Worm (Caenorhabditis elegans) whole organism, L1 larva: ENCODE data around the gene F56D5.5.

Source experiments
- C04F5.9 ChIP-seq: sonication (generic microtip); optimal IDR thresholded peaks from 2 replicates; lab custom pipeline; 2016; ENCODE audit warnings: missing genetic modification characterization, missing compliant biosample characterization
- F16B12.6 ChIP-seq: fragments of 150-350 bp; optimal IDR thresholded peaks from 2 replicates; lab custom pipeline; 2014; ENCODE audit warnings: missing biosample characterization, missing genetic modification characterization
- Y116A8C.19 ChIP-seq: sonication (generic microtip); optimal IDR thresholded peaks from 2 replicates; lab custom pipeline; 2016; ENCODE audit warnings: missing compliant biosample characterization, missing genetic modification characterization, borderline replicate concordance
- ama-1 ChIP-seq: fragments of 150-350 bp; optimal IDR thresholded peaks from 2 replicates; lab custom pipeline; 2014
- ceh-63 ChIP-seq: fragments of 200-800 bp; sonication (Bioruptor generic); optimal IDR thresholded peaks from 2 replicates; lab custom pipeline; 2018; ENCODE audit warnings: mild to moderate bottlenecking, missing genetic modification characterization, missing compliant biosample characterization
- ceh-8 ChIP-seq: fragments of 200-800 bp; sonication (Bioruptor generic); optimal IDR thresholded peaks from 2 replicates; lab custom pipeline; 2018; ENCODE audit warnings: mild to moderate bottlenecking, missing genetic modification characterization, moderate library complexity, missing compliant biosample characterization
- ceh-88 ChIP-seq: fragments of 200-800 bp; sonication (Bioruptor generic); IDR thresholded peaks from 2 replicates; pipeline ENCODE4 v1.3.6; 2022; ENCODE audit warnings: missing genetic modification characterization, missing compliant biosample characterization
- ceh-90 ChIP-seq: sonication (generic microtip); optimal IDR thresholded peaks from 2 replicates; lab custom pipeline; 2016; ENCODE audit warnings: missing genetic modification characterization, missing compliant biosample characterization
- dpl-1 ChIP-seq, 3 experiments: fragments of 150-350 bp in 2 of 3; sonication (generic microtip) in 1 of 3; optimal IDR thresholded peaks; 2 replicates each; lab custom pipeline; 2014 to 2017; ENCODE audit warnings: missing biosample characterization in 3 of 3, missing genetic modification characterization in 3 of 3, missing genetic modification reagents in 3 of 3
- efl-1 ChIP-seq, 4 experiments: fragments of 150-350 bp; optimal IDR thresholded peaks in 3 of 4; peaks in 1 of 4; 1 replicate in 1 of 4; 2 replicates in 3 of 4; lab custom pipeline; 2014; ENCODE audit warnings: missing biosample characterization in 2 of 4, missing genetic modification characterization in 2 of 4, missing genetic modification reagents in 2 of 4
- efl-3 ChIP-seq: fragments of 200-800 bp; sonication (Bioruptor generic); optimal IDR thresholded peaks from 2 replicates; lab custom pipeline; 2018; ENCODE audit warnings: mild to moderate bottlenecking, missing genetic modification characterization, missing compliant biosample characterization
- egl-13 ChIP-seq: sonication (generic microtip); optimal IDR thresholded peaks from 2 replicates; lab custom pipeline; 2016; ENCODE audit warnings: missing genotype, missing genetic modification reagents, missing genetic modification characterization, missing compliant biosample characterization
- egl-27 ChIP-seq, 2 experiments: fragments of 150-350 bp in 1 of 2; sonication (generic microtip); optimal IDR thresholded peaks; 3 replicates each; lab custom pipeline; 2017 to 2018; ENCODE audit warnings: missing biosample characterization in 2 of 2, missing genetic modification characterization in 2 of 2, missing genetic modification reagents in 2 of 2
- elt-3 ChIP-seq, 6 experiments: fragments of 150-350 bp in 1 of 6; sonication (generic microtip); optimal IDR thresholded peaks; 2 replicates each; lab custom pipeline; 2017 to 2018; ENCODE audit warnings: missing biosample characterization in 6 of 6, missing genetic modification characterization in 6 of 6, inconsistent platforms in 1 of 6
- ets-5 ChIP-seq: fragments of 200-800 bp; sonication (Bioruptor generic); IDR thresholded peaks from 2 replicates; pipeline ENCODE4 v1.3.6; 2022; ENCODE audit warnings: missing genetic modification characterization, missing compliant biosample characterization
- fkh-10 ChIP-seq: sonication (generic microtip); optimal IDR thresholded peaks from 2 replicates; lab custom pipeline; 2017; ENCODE audit warnings: missing biosample characterization, missing genetic modification reagents, missing genetic modification characterization
- fkh-8 ChIP-seq: sonication (generic microtip); optimal IDR thresholded peaks from 2 replicates; lab custom pipeline; 2016; ENCODE audit warnings: mild to moderate bottlenecking, missing genetic modification characterization, missing compliant biosample characterization
- hlh-17 ChIP-seq: fragments of 200-800 bp; sonication (Bioruptor generic); optimal IDR thresholded peaks from 2 replicates; lab custom pipeline; 2018; ENCODE audit warnings: missing genetic modification characterization, mild to moderate bottlenecking, missing compliant biosample characterization, moderate library complexity, borderline replicate concordance
- hlh-4 ChIP-seq: sonication (generic microtip); optimal IDR thresholded peaks from 2 replicates; lab custom pipeline; 2016; ENCODE audit warnings: mild to moderate bottlenecking, missing genetic modification characterization, missing compliant biosample characterization
- hpl-2 ChIP-seq: fragments of 150-350 bp; optimal IDR thresholded peaks from 2 replicates; lab custom pipeline; 2014; ENCODE audit warnings: missing biosample characterization, missing genetic modification reagents, missing genetic modification characterization
- irx-1 ChIP-seq: sonication (generic microtip); optimal IDR thresholded peaks from 2 replicates; lab custom pipeline; 2016; ENCODE audit warnings: missing genetic modification characterization, missing compliant biosample characterization
- isw-1 ChIP-seq: fragments of 200-800 bp; sonication (Bioruptor generic); IDR thresholded peaks from 2 replicates; pipeline ENCODE4 v1.3.6; 2022; ENCODE audit warnings: missing genetic modification characterization, missing compliant biosample characterization
- jun-1 ChIP-seq: fragments of 150-350 bp; optimal IDR thresholded peaks from 2 replicates; lab custom pipeline; 2014; ENCODE audit warnings: missing biosample characterization, missing genetic modification reagents, missing genetic modification characterization
- lin-13 ChIP-seq: fragments of 150-350 bp; optimal IDR thresholded peaks from 2 replicates; lab custom pipeline; 2014; ENCODE audit warnings: missing biosample characterization, missing genetic modification reagents, missing genetic modification characterization
- lin-14 ChIP-seq: fragments of 200-800 bp; sonication (Bioruptor generic); optimal IDR thresholded peaks from 2 replicates; lab custom pipeline; 2018; ENCODE audit warnings: mild to moderate bottlenecking, missing genetic modification characterization, moderate library complexity, missing compliant biosample characterization
- lin-35 ChIP-seq, 2 experiments: fragments of 150-350 bp; optimal IDR thresholded peaks; 2 replicates each; lab custom pipeline; 2014; ENCODE audit warnings: missing biosample characterization in 2 of 2, missing genetic modification characterization in 2 of 2, missing genetic modification reagents in 2 of 2
- lir-3 ChIP-seq: sonication (generic microtip); optimal IDR thresholded peaks from 2 replicates; lab custom pipeline; 2016; ENCODE audit warnings: mild to moderate bottlenecking, missing genetic modification characterization, moderate library complexity, missing compliant biosample characterization; ENCODE audit not compliant: poor library complexity
- lsy-2 ChIP-seq, 2 experiments: fragments of 150-350 bp; optimal IDR thresholded peaks; 2 replicates each; lab custom pipeline; 2014; ENCODE audit warnings: missing biosample characterization in 2 of 2, missing genetic modification characterization in 2 of 2
- mab-9 ChIP-seq: fragments of 200-800 bp; sonication (Bioruptor generic); IDR thresholded peaks from 2 replicates; pipeline ENCODE4 v1.3.6; 2022; ENCODE audit warnings: missing genetic modification reagents, missing genetic modification characterization, missing compliant biosample characterization
- mep-1 ChIP-seq: fragments of 150-350 bp; optimal IDR thresholded peaks from 2 replicates; lab custom pipeline; 2014; ENCODE audit warnings: missing biosample characterization, missing genetic modification characterization
- nhr-12 ChIP-seq: sonication (generic microtip); optimal IDR thresholded peaks from 2 replicates; lab custom pipeline; 2017; ENCODE audit warnings: missing biosample characterization, missing genetic modification characterization
- nhr-20 ChIP-seq: sonication (generic microtip); optimal IDR thresholded peaks from 2 replicates; lab custom pipeline; 2016; ENCODE audit warnings: mild to moderate bottlenecking, missing genetic modification characterization, missing compliant biosample characterization
- nhr-28 ChIP-seq: fragments of 150-350 bp; optimal IDR thresholded peaks from 2 replicates; lab custom pipeline; 2014; ENCODE audit warnings: missing biosample characterization, missing genetic modification characterization
- nhr-47 ChIP-seq: sonication (generic microtip); optimal IDR thresholded peaks from 2 replicates; lab custom pipeline; 2016; ENCODE audit warnings: mild to moderate bottlenecking, missing genetic modification characterization, moderate library complexity, missing compliant biosample characterization
- nhr-71 ChIP-seq: sonication (generic microtip); optimal IDR thresholded peaks from 2 replicates; lab custom pipeline; 2016; ENCODE audit warnings: mild to moderate bottlenecking, missing genetic modification characterization, moderate library complexity, missing compliant biosample characterization
- nhr-84 ChIP-seq: sonication (generic microtip); optimal IDR thresholded peaks from 2 replicates; lab custom pipeline; 2017; ENCODE audit warnings: missing biosample characterization, missing genetic modification characterization
- pag-3 ChIP-seq: sonication (generic microtip); optimal IDR thresholded peaks from 2 replicates; lab custom pipeline; 2017; ENCODE audit warnings: missing genetic modification characterization, mild to moderate bottlenecking, missing compliant biosample characterization, antibody characterized with exemption, borderline replicate concordance; ENCODE audit not compliant: insufficient read depth
- pqm-1 ChIP-seq: sonication (generic microtip); optimal IDR thresholded peaks from 3 replicates; lab custom pipeline; 2017; ENCODE audit warnings: missing biosample characterization, missing genetic modification characterization
- skn-1 ChIP-seq: fragments of 150-350 bp; optimal IDR thresholded peaks from 2 replicates; lab custom pipeline; 2014; ENCODE audit warnings: missing biosample characterization, missing genetic modification characterization
- sox-4 ChIP-seq: sonication (generic microtip); optimal IDR thresholded peaks from 2 replicates; lab custom pipeline; 2016; ENCODE audit warnings: missing genetic modification characterization, missing compliant biosample characterization
- sptf-1 ChIP-seq: fragments of 150-350 bp; optimal IDR thresholded peaks from 2 replicates; lab custom pipeline; 2014; ENCODE audit warnings: missing biosample characterization, missing genetic modification characterization
- sup-37 ChIP-seq: fragments of 200-800 bp; sonication (Bioruptor generic); optimal IDR thresholded peaks from 2 replicates; lab custom pipeline; 2018; ENCODE audit warnings: mild to moderate bottlenecking, missing genetic modification characterization, missing compliant biosample characterization
- tbx-2 ChIP-seq: sonication (generic microtip); optimal IDR thresholded peaks from 2 replicates; lab custom pipeline; 2016; ENCODE audit warnings: missing genetic modification characterization, missing compliant biosample characterization
- tlp-1 ChIP-seq: fragments of 150-350 bp; optimal IDR thresholded peaks from 2 replicates; lab custom pipeline; 2014; ENCODE audit warnings: missing biosample characterization, missing genetic modification characterization
- unc-130 ChIP-seq: fragments of 150-350 bp; optimal IDR thresholded peaks from 2 replicates; lab custom pipeline; 2017; ENCODE audit warnings: missing biosample characterization, missing genetic modification characterization, inconsistent platforms
- unc-98 ChIP-seq: fragments of 200-800 bp; sonication (Bioruptor generic); IDR thresholded peaks from 2 replicates; pipeline ENCODE4 v1.3.6; 2022; ENCODE audit warnings: missing genetic modification characterization, missing compliant biosample characterization
- vab-15 ChIP-seq: sonication (generic microtip); optimal IDR thresholded peaks from 2 replicates; lab custom pipeline; 2017; ENCODE audit warnings: missing genotype, mild to moderate bottlenecking, missing genetic modification characterization, missing compliant biosample characterization
- zip-4 ChIP-seq: fragments of 200-800 bp; sonication (Bioruptor generic); optimal IDR thresholded peaks from 2 replicates; lab custom pipeline; 2018; ENCODE audit warnings: mild to moderate bottlenecking, missing genetic modification characterization, moderate library complexity, missing compliant biosample characterization

Gene F56D5.5

ce11 chrIV:9397278-9397677 is 10.6 kb downstream of the F56D5.5 start, which contains the start of gene F56D5.3:
TSS of gene F56D5.3 (plus strand) at chrIV:9397578.
- TF ChIP-seq isw-1 (GFP tag; lab: Robert Waterston, UW) (no peak), Y116A8C.19 (tag; lab: Kevin White, UChicago) (no peak), nhr-20 (tag; lab: Kevin White, UChicago) (no peak), irx-1 (tag; lab: Kevin White, UChicago) (no peak)

- no peak for TF ChIP-seq sox-4
- TF ChIP-seq lin-14 (GFP tag; lab: Kevin White, UChicago), result no peak
- TF ChIP-seq tbx-2, result no peak
- TF ChIP-seq lin-13 (GFP tag; lab: Kevin White, UChicago), result no peak
- TF ChIP-seq, all 84 proteins: peak for 0
These were observed 11.8 kb downstream of the F56D5.5 start, which contains the start of gene col-121 for ce11 chrIV:9396118-9396517. TSS of gene col-121 (minus strand) at chrIV:9396218.

- TF ChIP-seq elt-3 (tag; optimal IDR thresholded peaks at IDR 0.05; lab: Kevin White, UChicago) (peak in 2 of 6 experiments; percentile 9 to 30), unc-98 (no peak), vab-15 (tag; lab: Kevin White, UChicago) (no peak), nhr-47 (tag; lab: Kevin White, UChicago) (peak; percentile 67), ceh-88 (GFP tag; lab: Robert Waterston, UW) (no peak), unc-130 (peak; percentile 64), nhr-28 (tag; lab: Kevin White, UChicago) (no peak), pag-3 (no peak), egl-13 (tag; lab: Kevin White, UChicago) (peak; percentile 25), fkh-8 (tag; lab: Kevin White, UChicago) (peak; percentile 44), ama-1 (lab: Kevin White, UChicago) (no peak), C04F5.9 (tag; lab: Kevin White, UChicago) (no peak), efl-3 (GFP tag; lab: Kevin White, UChicago) (no peak), sptf-1 (tag; lab: Kevin White, UChicago) (no peak), hlh-17 (GFP tag; lab: Kevin White, UChicago) (no peak), jun-1 (tag; lab: Kevin White, UChicago) (no peak), efl-1 (optimal IDR thresholded peaks at IDR 0.05; lab: Kevin White, UChicago) (peak; percentile 83 to 97), efl-1 (GFP tag; optimal IDR thresholded peaks at IDR 0.05 in 1 of 2; lab: Kevin White, UChicago) (peak; percentile 97 to 100), dpl-1 (GFP tag; optimal IDR thresholded peaks at IDR 0.05; lab: Kevin White, UChicago) (peak; percentile 90 to 96 (median 96)), F16B12.6 (tag; lab: Kevin White, UChicago) (no peak), pqm-1 (tag; lab: Kevin White, UChicago) (no peak), nhr-12 (tag; lab: Kevin White, UChicago) (no peak), fkh-10 (no peak), nhr-71 (tag; lab: Kevin White, UChicago) (peak; percentile 72), ceh-8 (GFP tag; lab: Kevin White, UChicago) (no peak), ets-5 (GFP tag; lab: Robert Waterston, UW) (no peak), mep-1 (tag; lab: Kevin White, UChicago) (no peak), lin-35 (GFP tag; optimal IDR thresholded peaks at IDR 0.05; lab: Kevin White, UChicago) (peak; percentile 95 to 98), tlp-1 (tag; lab: Kevin White, UChicago) (no peak), lsy-2 (tag; optimal IDR thresholded peaks at IDR 0.05; lab: Kevin White, UChicago) (peak in 1 of 2 experiments; percentile 83), hpl-2 (GFP tag; lab: Kevin White, UChicago) (no peak), egl-27 (tag; optimal IDR thresholded peaks at IDR 0.05; lab: Kevin White, UChicago) (no peak), ceh-90 (no peak), skn-1 (tag; lab: Kevin White, UChicago) (peak; percentile 65), zip-4 (GFP tag; lab: Kevin White, UChicago) (no peak), mab-9 (GFP tag; lab: Robert Waterston, UW) (no peak), isw-1 (GFP tag; lab: Robert Waterston, UW) (peak; percentile 10; the same call in 1 of the 2 replicates), hlh-4 (tag; lab: Kevin White, UChicago) (no peak), nhr-84 (tag; lab: Kevin White, UChicago) (no peak), ceh-63 (no peak), irx-1 (tag; lab: Kevin White, UChicago) (no peak), sox-4 (no peak), lir-3 (tag; lab: Kevin White, UChicago) (no peak), sup-37 (GFP tag; lab: Kevin White, UChicago) (no peak)
These were observed 21.9 kb downstream of the F56D5.5 start, which contains the start of gene daf-15 for ce11 chrIV:9386038-9386437. TSS of gene daf-15 (plus strand) at chrIV:9386208.
